Fruit fly (Drosophila melanogaster) whole organism, embryonic: ENCODE data around the gene Pex5.
A peak's percentile ranks its signal among the peaks of the same experiment; 100 is the strongest.

Source experiments
- Awh ChIP-seq: fragments of 200-800 bp; sonication (Bioruptor generic); IDR thresholded peaks from 2 replicates; pipeline ENCODE4, ENCODE4 v1.3.6; 2022; ENCODE audit warnings: missing biosample characterization, missing genetic modification characterization
- B-H1 ChIP-seq: fragments of 200-800 bp; sonication (Bioruptor generic); IDR thresholded peaks from 3 replicates; pipeline ENCODE4 v1.3.6; 2022; ENCODE audit warnings: missing biosample characterization, missing genetic modification characterization
- C15 ChIP-seq: fragments of 200-800 bp; sonication (Bioruptor generic); IDR thresholded peaks from 3 replicates; pipeline ENCODE4 v1.3.6; 2022; ENCODE audit warnings: missing biosample characterization, missing genetic modification characterization
- CG10462 ChIP-seq: fragments of 200-800 bp; sonication (Bioruptor generic); optimal IDR thresholded peaks from 2 replicates; lab custom pipeline; 2016; ENCODE audit warnings: missing biosample characterization, missing genetic modification characterization
- CG11093 ChIP-seq: fragments of 200-800 bp; sonication (Bioruptor generic); IDR thresholded peaks from 3 replicates; pipeline ENCODE4 v1.3.6; 2022; ENCODE audit warnings: missing biosample characterization, missing genetic modification characterization
- CG11504 ChIP-seq: fragments of 200-800 bp; sonication (Bioruptor generic); optimal IDR thresholded peaks from 3 replicates; lab custom pipeline; 2019; ENCODE audit warnings: missing biosample characterization, mild to moderate bottlenecking, missing genetic modification characterization, moderate library complexity
- CG11696 ChIP-seq: fragments of 200-800 bp; sonication (Bioruptor generic); IDR thresholded peaks from 2 replicates; pipeline ENCODE4 v1.3.6; 2022; ENCODE audit warnings: missing biosample characterization, missing genetic modification characterization
- CG12071 ChIP-seq: fragments of 200-800 bp; sonication (Bioruptor generic); optimal IDR thresholded peaks from 3 replicates; lab custom pipeline; 2018; ENCODE audit warnings: missing biosample characterization, mild to moderate bottlenecking, missing genetic modification characterization
- CG16815 ChIP-seq: fragments of 200-800 bp; sonication (Bioruptor generic); optimal IDR thresholded peaks from 3 replicates; lab custom pipeline; 2017; ENCODE audit warnings: missing biosample characterization, mild to moderate bottlenecking, missing genetic modification characterization
- CG17829 ChIP-seq: fragments of 200-800 bp; optimal IDR thresholded peaks from 2 replicates; lab custom pipeline; 2019; ENCODE audit warnings: missing biosample characterization, mild to moderate bottlenecking, missing genetic modification characterization, moderate library complexity
- CG18011 ChIP-seq: fragments of 200-800 bp; sonication (Bioruptor generic); optimal IDR thresholded peaks from 2 replicates; lab custom pipeline; 2017; ENCODE audit warnings: missing biosample characterization, missing genetic modification characterization, mild to moderate bottlenecking, moderate library complexity, missing genotype
- CG2120 ChIP-seq: fragments of 200-800 bp; sonication (Bioruptor generic); optimal IDR thresholded peaks from 3 replicates; lab custom pipeline; 2016; ENCODE audit warnings: missing biosample characterization, missing genetic modification characterization
- CG6175 ChIP-seq: fragments of 200-800 bp; sonication (Bioruptor generic); IDR thresholded peaks from 3 replicates; pipeline ENCODE4 v1.3.6; 2022; ENCODE audit warnings: missing biosample characterization, missing genetic modification characterization
- CG6689 ChIP-seq: fragments of 200-800 bp; sonication (Bioruptor generic); IDR thresholded peaks from 2 replicates; pipeline ENCODE4 v1.3.6; 2022; ENCODE audit warnings: missing biosample characterization, missing genetic modification characterization
- CG6854 ChIP-seq: fragments of 200-800 bp; sonication (Bioruptor generic); optimal IDR thresholded peaks from 3 replicates; lab custom pipeline; 2017; ENCODE audit warnings: missing biosample characterization, mild to moderate bottlenecking, missing genetic modification characterization
- CG7556 ChIP-seq: fragments of 200-800 bp; sonication (Bioruptor generic); optimal IDR thresholded peaks from 2 replicates; lab custom pipeline; 2017; ENCODE audit warnings: missing biosample characterization, mild to moderate bottlenecking, missing genetic modification characterization
- CG7839 ChIP-seq: fragments of 200-800 bp; sonication (Bioruptor generic); optimal IDR thresholded peaks from 3 replicates; lab custom pipeline; 2018; ENCODE audit warnings: missing biosample characterization, mild to moderate bottlenecking, missing genetic modification characterization, moderate library complexity
- CG7963 ChIP-seq: fragments of 200-800 bp; sonication (Bioruptor generic); IDR thresholded peaks from 3 replicates; pipeline ENCODE4 v1.3.6; 2022; ENCODE audit warnings: missing biosample characterization, missing genetic modification characterization; ENCODE audit not compliant: partially characterized antibody
- CG8290 ChIP-seq, 3 experiments: fragments of 200-800 bp; sonication (Bioruptor generic); optimal IDR thresholded peaks; 2 replicates each; lab custom pipeline; 2016 to 2019; ENCODE audit warnings: missing biosample characterization in 3 of 3, missing genetic modification characterization in 3 of 3, mild to moderate bottlenecking in 2 of 3, moderate library complexity in 1 of 3
- CG9609 ChIP-seq: fragments of 200-800 bp; sonication (Bioruptor generic); optimal IDR thresholded peaks from 3 replicates; lab custom pipeline; 2016; ENCODE audit warnings: missing biosample characterization, missing genetic modification characterization
- Camta ChIP-seq: fragments of 200-800 bp; sonication (Bioruptor generic); optimal IDR thresholded peaks from 2 replicates; lab custom pipeline; 2016; ENCODE audit warnings: missing biosample characterization, missing genetic modification characterization
- Dp ChIP-seq: fragments of 200-800 bp; sonication (Bioruptor generic); optimal IDR thresholded peaks from 2 replicates; lab custom pipeline; 2018; ENCODE audit warnings: missing biosample characterization, mild to moderate bottlenecking, missing genetic modification characterization, moderate library complexity
- ERR ChIP-seq: fragments of 200-800 bp; sonication (Bioruptor generic); optimal IDR thresholded peaks from 2 replicates; lab custom pipeline; 2016; ENCODE audit warnings: missing biosample characterization, missing genetic modification characterization
- Elba2 ChIP-seq: fragments of 200-800 bp; sonication (Bioruptor generic); optimal IDR thresholded peaks from 3 replicates; lab custom pipeline; 2016; ENCODE audit warnings: missing biosample characterization, missing genetic modification characterization
- Gsc ChIP-seq: fragments of 200-800 bp; sonication (Bioruptor generic); IDR thresholded peaks from 2 replicates; pipeline ENCODE4 v1.3.6; 2022; ENCODE audit warnings: missing biosample characterization, missing genetic modification characterization
- Myb ChIP-seq: fragments of 200-800 bp; sonication (Bioruptor generic); optimal IDR thresholded peaks from 2 replicates; lab custom pipeline; 2016; ENCODE audit warnings: missing biosample characterization, missing genetic modification characterization
- NC2β ChIP-seq: fragments of 200-800 bp; sonication (Bioruptor generic); optimal IDR thresholded peaks from 2 replicates; lab custom pipeline; 2016; ENCODE audit warnings: missing biosample characterization, missing genetic modification characterization
- NK7.1 ChIP-seq: fragments of 200-800 bp; sonication (Bioruptor generic); optimal IDR thresholded peaks from 3 replicates; lab custom pipeline; 2016; ENCODE audit warnings: missing biosample characterization, missing genetic modification characterization
- Oaz ChIP-seq: fragments of 200-800 bp; sonication (Bioruptor generic); IDR thresholded peaks from 2 replicates; pipeline ENCODE4 v1.3.6; 2022; ENCODE audit warnings: missing biosample characterization, missing genetic modification characterization
- Side ChIP-seq: fragments of 200-800 bp; sonication (Bioruptor generic); optimal IDR thresholded peaks from 2 replicates; lab custom pipeline; 2016; ENCODE audit warnings: missing biosample characterization, missing genetic modification characterization
- Ssrp ChIP-seq: fragments of 200-800 bp; sonication (Bioruptor generic); optimal IDR thresholded peaks from 2 replicates; lab custom pipeline; 2018; ENCODE audit warnings: missing biosample characterization, mild to moderate bottlenecking, missing genetic modification characterization, moderate library complexity
- Trl ChIP-seq, 3 experiments: fragments of >200 bp in 2 of 3; fragments of 200-800 bp in 1 of 3; sonication (Bioruptor generic) in 1 of 3; optimal IDR thresholded peaks; 2 replicates in 1 of 3; 3 replicates in 2 of 3; lab custom pipeline; 2016 to 2017; ENCODE audit warnings: missing biosample characterization in 1 of 3, missing genetic modification characterization in 1 of 3
- ato ChIP-seq: fragments of 200-800 bp; sonication (Bioruptor generic); IDR thresholded peaks from 2 replicates; pipeline ENCODE4 v1.3.6; 2022; ENCODE audit warnings: missing biosample characterization, missing genetic modification characterization; ENCODE audit not compliant: partially characterized antibody
- br ChIP-seq: fragments of >200 bp; optimal IDR thresholded peaks from 2 replicates; lab custom pipeline; 2017
- btn ChIP-seq: fragments of 200-800 bp; sonication (Bioruptor generic); optimal IDR thresholded peaks from 2 replicates; lab custom pipeline; 2016; ENCODE audit warnings: missing biosample characterization, missing genetic modification characterization
- cg ChIP-seq: fragments of 200-800 bp; sonication (Bioruptor generic); optimal IDR thresholded peaks from 3 replicates; lab custom pipeline; 2019; ENCODE audit warnings: missing biosample characterization, mild to moderate bottlenecking, missing genetic modification characterization, moderate library complexity
- dmrt11E ChIP-seq: fragments of 200-800 bp; sonication (Bioruptor generic); optimal IDR thresholded peaks from 3 replicates; lab custom pipeline; 2018; ENCODE audit warnings: missing biosample characterization, mild to moderate bottlenecking, missing genetic modification characterization, moderate library complexity
- grn ChIP-seq: fragments of 200-800 bp; sonication (Bioruptor generic); optimal IDR thresholded peaks from 3 replicates; lab custom pipeline; 2017; ENCODE audit warnings: missing biosample characterization, missing genetic modification characterization
- insv ChIP-seq, 2 experiments: fragments of 200-800 bp; sonication (Bioruptor generic); optimal IDR thresholded peaks; 3 replicates each; lab custom pipeline; 2016 to 2018; ENCODE audit warnings: missing biosample characterization in 2 of 2, missing genetic modification characterization in 2 of 2
- jing ChIP-seq: fragments of 200-800 bp; sonication (Bioruptor generic); optimal IDR thresholded peaks from 2 replicates; lab custom pipeline; 2018; ENCODE audit warnings: missing biosample characterization, mild to moderate bottlenecking, missing genetic modification characterization
- lov ChIP-seq, 2 experiments: fragments of 200-800 bp in 1 of 2; fragments of >200 bp in 1 of 2; sonication (Bioruptor generic) in 1 of 2; IDR thresholded peaks in 1 of 2; optimal IDR thresholded peaks in 1 of 2; 2 replicates in 1 of 2; 3 replicates in 1 of 2; pipeline versions ENCODE4 v1.3.6 to Lab custom; 2017 to 2022; ENCODE audit warnings: missing biosample characterization in 1 of 2, missing genetic modification characterization in 1 of 2
- odd ChIP-seq: fragments of 200-800 bp; sonication (Bioruptor generic); optimal IDR thresholded peaks from 2 replicates; lab custom pipeline; 2017; ENCODE audit warnings: missing biosample characterization, mild to moderate bottlenecking, missing genetic modification characterization
- pho ChIP-seq: fragments of 200-800 bp; sonication (Bioruptor generic); optimal IDR thresholded peaks from 2 replicates; lab custom pipeline; 2016; ENCODE audit warnings: missing biosample characterization, missing genetic modification characterization
- pros ChIP-seq: fragments of 200-800 bp; sonication (Bioruptor generic); optimal IDR thresholded peaks from 3 replicates; lab custom pipeline; 2019; ENCODE audit warnings: missing biosample characterization, mild to moderate bottlenecking, missing genetic modification characterization, moderate library complexity
- pzg ChIP-seq: fragments of 200-800 bp; sonication (Bioruptor generic); optimal IDR thresholded peaks from 3 replicates; lab custom pipeline; 2018; ENCODE audit warnings: missing biosample characterization, mild to moderate bottlenecking, missing genetic modification characterization, moderate library complexity
- sima ChIP-seq: fragments of 200-800 bp; sonication (Bioruptor generic); optimal IDR thresholded peaks from 2 replicates; lab custom pipeline; 2016; ENCODE audit warnings: missing biosample characterization, missing genetic modification characterization
- slou ChIP-seq: fragments of 200-800 bp; sonication (Bioruptor generic); optimal IDR thresholded peaks from 3 replicates; lab custom pipeline; 2016; ENCODE audit warnings: missing biosample characterization, missing genetic modification characterization
- so ChIP-seq: fragments of 200-800 bp; sonication (Bioruptor generic); IDR thresholded peaks from 3 replicates; pipeline ENCODE4 v1.3.6; 2022; ENCODE audit warnings: missing biosample characterization, missing genetic modification characterization
- vnd ChIP-seq: fragments of 200-800 bp; sonication (Bioruptor generic); IDR thresholded peaks from 3 replicates; pipeline ENCODE4 v1.3.6; 2022; ENCODE audit warnings: missing biosample characterization, missing genetic modification characterization; ENCODE audit not compliant: partially characterized antibody
- yki ChIP-seq: fragments of >200 bp; optimal IDR thresholded peaks from 3 replicates; lab custom pipeline; 2018

The Pex5 gene

dm6 chrX:1879606-1880110, 10.8 kb upstream of the Pex5 start, which contains the start of gene CG14818 (continued):
- TF ChIP-seq CG11093 (0 out of 3 replicates have a peak, but pooled peaks have one; percentile 41), CG18011 (no peak), CG10462 (peak; percentile 14), ERR (peak; percentile 28), br (lab: Kevin White, UChicago) (no peak), Gsc (GFP tag; lab: Robert Waterston, UW) (no peak), CG17829 (peak; percentile 31), pzg (GFP tag; lab: Kevin White, UChicago) (peak; percentile 32), pros (GFP tag; lab: Kevin White, UChicago) (no peak), CG8290 (GFP tag; optimal IDR thresholded peaks at IDR 0.05; lab: Kevin White, UChicago) (peak; percentile 67), CG8290 (tag; optimal IDR thresholded peaks at IDR 0.05; lab: Kevin White, UChicago) (peak in 1 of 2 experiments; percentile 86), B-H1 (peak; percentile 28; the same call in 1 of the 3 replicates), Oaz (GFP tag; lab: Robert Waterston, UW) (0 out of 2 replicates have a peak, but pooled peaks have one; percentile 19), odd (no peak), NK7.1 (peak; percentile 27), lov (optimal IDR thresholded peaks at IDR 0.05; lab: Kevin White, UChicago) (no peak), lov (GFP tag; IDR thresholded peaks at IDR 0.05; lab: Robert Waterston, UW) (no peak), CG7963 (GFP tag; lab: Robert Waterston, UW) (peak; percentile 68), CG6175 (no peak), NC2β (GFP tag; lab: Kevin White, UChicago) (no peak), Trl (optimal IDR thresholded peaks at IDR 0.05; lab: Kevin White, UChicago) (no peak), Trl (GFP tag; optimal IDR thresholded peaks at IDR 0.05; lab: Kevin White, UChicago) (peak; percentile 69), insv (GFP tag; optimal IDR thresholded peaks at IDR 0.05; lab: Kevin White, UChicago) (peak in 1 of 2 experiments; percentile 81), CG11504 (tag; lab: Kevin White, UChicago) (no peak), btn (no peak), yki (lab: Kevin White, UChicago) (no peak), CG16815 (GFP tag; lab: Kevin White, UChicago) (peak; percentile 17), Elba2 (no peak), C15 (GFP tag; lab: Robert Waterston, UW) (no peak), CG7839 (tag; lab: Kevin White, UChicago) (peak; percentile 66), sima (GFP tag; lab: Kevin White, UChicago) (no peak), Ssrp (tag; lab: Kevin White, UChicago) (peak; percentile 24), grn (no peak), Awh (GFP tag; lab: Robert Waterston, UW) (no peak), CG11696 (GFP tag; lab: Robert Waterston, UW) (no peak), CG6854 (GFP tag; lab: Kevin White, UChicago) (no peak), ato (GFP tag; lab: Robert Waterston, UW) (peak; percentile 46; the same call in 1 of the 2 replicates), cg (no peak), Side (GFP tag; lab: Kevin White, UChicago) (peak; percentile 63), CG9609 (GFP tag; lab: Kevin White, UChicago) (peak; percentile 64), pho (peak; percentile 41), jing (GFP tag; lab: Kevin White, UChicago) (no peak), so (0 out of 3 replicates have a peak, but pooled peaks have one; percentile 39), dmrt11E (tag; lab: Kevin White, UChicago) (peak; percentile 45), Dp (GFP tag; lab: Kevin White, UChicago) (no peak), Myb (GFP tag; lab: Kevin White, UChicago) (peak; percentile 47), slou (GFP tag; lab: Kevin White, UChicago) (no peak), CG7556 (GFP tag; lab: Kevin White, UChicago) (peak; percentile 15), CG6689 (GFP tag; lab: Robert Waterston, UW) (peak; percentile 56), CG2120 (GFP tag; lab: Kevin White, UChicago) (peak; percentile 67), vnd (peak; percentile 84), CG12071 (GFP tag; lab: Kevin White, UChicago) (peak; percentile 45), Camta (GFP tag; lab: Kevin White, UChicago) (peak; percentile 64)
